Fruit fly (Drosophila melanogaster) whole organism, adult: ENCODE results near the gene Ns3.

Experiments
- CG11617 ChIP-seq: fragments of 200-800 bp; sonication (Bioruptor generic); optimal IDR thresholded peaks from 2 replicates; lab custom pipeline; 2017; ENCODE audit warnings: mild to moderate bottlenecking, missing biosample characterization, missing genetic modification reagents, missing genetic modification characterization
- CG12768 ChIP-seq: fragments of 200-800 bp; sonication (Bioruptor generic); optimal IDR thresholded peaks from 2 replicates; lab custom pipeline; 2017; ENCODE audit warnings: missing biosample characterization, missing genetic modification characterization, mild to moderate bottlenecking, moderate library complexity, missing genetic modification reagents
- CG14711 ChIP-seq: fragments of 200-800 bp; sonication (Bioruptor generic); optimal IDR thresholded peaks from 2 replicates; lab custom pipeline; 2018; ENCODE audit warnings: missing biosample characterization, mild to moderate bottlenecking, missing genetic modification characterization, moderate library complexity
- CG1620 ChIP-seq: fragments of 200-800 bp; sonication (Bioruptor generic); optimal IDR thresholded peaks from 2 replicates; lab custom pipeline; 2016; ENCODE audit warnings: missing biosample characterization, missing genetic modification characterization
- CG33017 ChIP-seq: fragments of 200-800 bp; sonication (Bioruptor generic); optimal IDR thresholded peaks from 2 replicates; lab custom pipeline; 2018; ENCODE audit warnings: missing biosample characterization, mild to moderate bottlenecking, missing genetic modification characterization, moderate library complexity
- CG5204 ChIP-seq: fragments of 200-800 bp; sonication (Bioruptor generic); optimal IDR thresholded peaks from 2 replicates; lab custom pipeline; 2016; ENCODE audit warnings: missing biosample characterization, missing genetic modification characterization
- CG7045 ChIP-seq: fragments of 200-800 bp; sonication (Bioruptor generic); optimal IDR thresholded peaks from 2 replicates; lab custom pipeline; 2017; ENCODE audit warnings: missing biosample characterization, mild to moderate bottlenecking, missing genetic modification characterization
- CG7101 ChIP-seq: fragments of 200-800 bp; sonication (Bioruptor generic); optimal IDR thresholded peaks from 2 replicates; lab custom pipeline; 2018; ENCODE audit warnings: missing biosample characterization, mild to moderate bottlenecking, missing genetic modification characterization, moderate library complexity
- Clk ChIP-seq: fragments of 200-800 bp; sonication (Bioruptor generic); optimal IDR thresholded peaks from 2 replicates; lab custom pipeline; 2017; ENCODE audit warnings: missing biosample characterization, missing genetic modification characterization
- Crg-1 ChIP-seq: fragments of 200-800 bp; sonication (Bioruptor generic); optimal IDR thresholded peaks from 2 replicates; lab custom pipeline; 2016; ENCODE audit warnings: missing biosample characterization, missing genetic modification characterization
- Hr96 ChIP-seq: fragments of 200-800 bp; sonication (Bioruptor generic); optimal IDR thresholded peaks from 2 replicates; lab custom pipeline; 2016; ENCODE audit warnings: missing biosample characterization, missing genetic modification characterization
- Mnt ChIP-seq: fragments of 200-800 bp; sonication (Bioruptor generic); optimal IDR thresholded peaks from 2 replicates; lab custom pipeline; 2016; ENCODE audit warnings: missing biosample characterization, mild to moderate bottlenecking, missing genetic modification characterization
- bab1 ChIP-seq: fragments of 200-800 bp; sonication (Bioruptor generic); optimal IDR thresholded peaks from 3 replicates; lab custom pipeline; 2019; ENCODE audit warnings: missing biosample characterization, mild to moderate bottlenecking, missing genetic modification characterization, moderate library complexity
- cic ChIP-seq: fragments of 200-800 bp; sonication (Bioruptor generic); optimal IDR thresholded peaks from 2 replicates; lab custom pipeline; 2017; ENCODE audit warnings: missing biosample characterization, mild to moderate bottlenecking, missing genetic modification characterization, moderate library complexity
- cnc ChIP-seq, 2 experiments: fragments of >200 bp; optimal IDR thresholded peaks; 2 replicates each; lab custom pipeline; 2017
- kay ChIP-seq: fragments of 200-800 bp; sonication (Bioruptor generic); peaks from one replicate; lab custom pipeline; 2016; ENCODE audit warnings: missing biosample characterization, missing genetic modification characterization, borderline replicate concordance
- ovo ChIP-seq: fragments of 200-800 bp; sonication (Bioruptor generic); optimal IDR thresholded peaks from 2 replicates; lab custom pipeline; 2016; ENCODE audit warnings: missing biosample characterization, missing genetic modification characterization
- pad ChIP-seq: fragments of 200-800 bp; sonication (Bioruptor generic); optimal IDR thresholded peaks from 3 replicates; lab custom pipeline; 2017; ENCODE audit warnings: missing biosample characterization, missing genetic modification characterization, mild to moderate bottlenecking, moderate library complexity, missing genetic modification reagents
- tj ChIP-seq: fragments of 200-800 bp; sonication (Bioruptor generic); optimal IDR thresholded peaks from 3 replicates; lab custom pipeline; 2017; ENCODE audit warnings: missing biosample characterization, mild to moderate bottlenecking, missing genetic modification characterization, moderate library complexity
- toe ChIP-seq: fragments of 200-800 bp; sonication (Bioruptor generic); optimal IDR thresholded peaks from 2 replicates; lab custom pipeline; 2016; ENCODE audit warnings: missing biosample characterization, missing genetic modification characterization

Gene Ns3

DNA sequence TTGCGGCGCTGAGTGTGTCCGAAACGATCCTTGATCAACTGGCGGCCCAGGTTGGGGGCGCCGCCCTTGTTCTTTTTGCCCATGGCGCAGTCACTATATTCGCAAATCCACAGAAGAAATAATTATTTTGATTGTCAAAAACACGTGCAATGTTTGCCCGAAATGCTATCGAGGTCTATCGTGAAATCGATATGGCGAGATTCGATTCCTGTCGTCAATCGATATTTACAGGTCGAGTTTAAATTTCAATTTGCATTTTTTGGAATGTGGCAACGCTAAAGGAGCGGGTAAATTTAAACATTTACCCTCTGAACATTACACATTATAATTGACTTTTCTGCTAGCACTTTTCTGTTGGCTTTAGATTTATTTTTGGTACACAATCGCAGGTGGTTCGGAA, at the start of gene Ns3:
Ns3 (minus strand) TSS at position 188 of the 400 bp plus-strand sequence.
- TF ChIP-seq Crg-1 (GFP tag; lab: Kevin White, UChicago): no peak
- TF ChIP-seq ovo: no peak
- peak; percentile 46 for TF ChIP-seq bab1 (GFP tag; lab: Kevin White, UChicago)
- TF ChIP-seq Mnt (GFP tag; lab: Kevin White, UChicago): peak; percentile 99

dm6 chrX:1512753-1513226, 48.8 kb upstream of the Ns3 start, which contains the start of gene CG14795:
Gene CG14795, minus strand, starts transcription at chrX:1512803.
- TF ChIP-seq CG12768 (GFP tag; lab: Kevin White, UChicago) (no peak), ovo (peak; percentile 7), CG7101 (tag; lab: Kevin White, UChicago) (peak; percentile 44), Hr96 (GFP tag; lab: Kevin White, UChicago) (no peak), CG7045 (GFP tag; lab: Kevin White, UChicago) (no peak), toe (GFP tag; lab: Kevin White, UChicago) (no peak), Mnt (GFP tag; lab: Kevin White, UChicago) (peak; percentile 82), CG1620 (GFP tag; lab: Kevin White, UChicago) (peak; percentile 0), Clk (no peak), cnc (optimal IDR thresholded peaks at IDR 0.05; lab: Kevin White, UChicago) (no peak), bab1 (GFP tag; lab: Kevin White, UChicago) (peak; percentile 83), Crg-1 (GFP tag; lab: Kevin White, UChicago) (no peak), CG33017 (no peak), CG14711 (tag; lab: Kevin White, UChicago) (peak; percentile 15), pad (GFP tag; lab: Kevin White, UChicago) (peak; percentile 23), cic (GFP tag; lab: Kevin White, UChicago) (peak; percentile 5), kay (GFP tag; lab: Kevin White, UChicago) (no peak)

DNA sequence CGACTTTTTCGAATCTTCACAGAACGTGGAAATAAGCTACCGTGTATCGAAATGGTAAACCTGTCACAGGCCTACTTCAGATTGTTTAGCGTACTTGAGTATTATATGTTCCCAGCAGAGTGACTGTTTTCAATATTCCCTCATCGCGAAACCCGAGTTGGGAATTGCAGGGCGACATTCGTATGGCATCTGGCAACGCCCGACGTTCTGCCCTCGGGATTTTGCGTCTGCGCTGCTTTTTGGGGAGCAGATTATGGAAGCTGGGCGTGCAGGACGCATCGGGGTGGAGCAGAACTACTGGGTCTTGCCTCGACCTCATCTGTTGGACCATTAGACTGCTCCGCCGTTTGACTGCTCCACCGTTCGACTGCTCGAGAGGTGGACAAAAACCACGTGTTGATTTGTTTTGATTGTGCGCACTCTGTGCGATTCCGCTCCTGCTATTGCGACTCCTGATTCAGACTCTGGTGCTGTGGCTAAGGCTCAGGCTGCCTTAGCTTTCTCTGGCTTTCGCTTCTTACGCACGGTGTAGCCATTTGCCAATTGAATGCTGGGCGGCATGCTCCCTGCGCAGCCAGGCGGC, 44.3 kb upstream of the Ns3 start:
- TF ChIP-seq CG7045 (GFP tag; lab: Kevin White, UChicago): peak; percentile 25
- no peak for TF ChIP-seq CG1620 (GFP tag; lab: Kevin White, UChicago)
- no peak for TF ChIP-seq Clk
- TF ChIP-seq CG5204 (GFP tag; lab: Kevin White, UChicago): peak; percentile 17
- no peak for TF ChIP-seq cnc (optimal IDR thresholded peaks at IDR 0.05; lab: Kevin White, UChicago)
- TF ChIP-seq CG7101 (tag; lab: Kevin White, UChicago): peak; percentile 7
- TF ChIP-seq pad (GFP tag; lab: Kevin White, UChicago): no peak
- TF ChIP-seq toe (GFP tag; lab: Kevin White, UChicago): no peak
- TF ChIP-seq Hr96 (GFP tag; lab: Kevin White, UChicago): peak; percentile 57
- TF ChIP-seq bab1 (GFP tag; lab: Kevin White, UChicago): no peak

- TF ChIP-seq pad (GFP tag; lab: Kevin White, UChicago): no peak
- no peak for TF ChIP-seq Mnt (GFP tag; lab: Kevin White, UChicago)
- TF ChIP-seq CG11617 (GFP tag; lab: Kevin White, UChicago): no peak
- TF ChIP-seq Crg-1 (GFP tag; lab: Kevin White, UChicago): no peak
- TF ChIP-seq bab1 (GFP tag; lab: Kevin White, UChicago): no peak
- no peak for TF ChIP-seq tj (GFP tag; lab: Kevin White, UChicago)
- no peak for TF ChIP-seq CG7045 (GFP tag; lab: Kevin White, UChicago)
- TF ChIP-seq CG12768 (GFP tag; lab: Kevin White, UChicago): no peak
- TF ChIP-seq ovo: no peak
- TF ChIP-seq toe (GFP tag; lab: Kevin White, UChicago): no peak
- TF ChIP-seq cic (GFP tag; lab: Kevin White, UChicago): no peak
These were observed 43.7 kb upstream of the Ns3 start, which contains the start of gene Nmdar2 for dm6 chrX:1507751-1508150. Gene Nmdar2, minus strand, starts transcription at chrX:1507809.

DNA sequence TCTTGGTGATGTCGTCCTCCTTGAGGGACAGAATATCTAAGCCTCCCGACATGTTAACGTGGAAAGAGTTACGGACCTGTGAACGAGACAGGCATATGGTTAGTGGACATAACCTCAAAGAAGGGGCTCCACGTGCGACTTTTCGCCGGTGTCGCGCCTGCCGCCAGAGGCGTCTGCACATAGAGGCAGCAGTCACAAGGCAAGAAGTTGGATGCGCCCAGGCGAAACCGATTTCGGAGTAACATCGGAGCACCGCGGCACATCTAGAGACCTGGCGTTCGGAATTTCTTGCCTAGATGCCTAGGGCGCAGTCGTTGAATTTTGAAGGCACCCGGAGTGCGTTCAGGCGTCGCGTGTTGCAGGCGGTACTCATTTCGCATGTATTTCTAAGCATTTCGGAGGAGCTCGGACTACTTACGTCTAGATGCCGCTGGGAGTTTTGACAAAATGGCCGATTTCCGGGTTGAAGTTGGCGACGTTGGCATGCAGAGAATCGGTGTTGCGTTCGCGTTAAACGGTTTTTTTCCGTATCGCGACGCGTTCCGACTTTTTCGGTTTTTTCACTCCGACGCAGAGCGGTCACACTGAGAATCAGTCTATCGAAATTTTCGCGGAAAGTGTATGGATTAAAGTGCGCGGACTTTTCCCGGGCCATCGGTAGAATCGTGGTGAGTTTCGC, 19.0 kb upstream of the Ns3 start, which contains the start of the genes sta and inc:
sta (minus strand) TSS at position 574 of the 679 bp plus-strand sequence.
inc (plus strand) TSS at position 640 of the 679 bp plus-strand sequence.
- TF ChIP-seq cic (GFP tag; lab: Kevin White, UChicago) (peak; percentile 24), Clk (peak; percentile 5), CG14711 (tag; lab: Kevin White, UChicago) (peak; percentile 70), bab1 (GFP tag; lab: Kevin White, UChicago) (peak; percentile 92), Hr96 (GFP tag; lab: Kevin White, UChicago) (peak; percentile 77), ovo (peak; percentile 61), CG1620 (GFP tag; lab: Kevin White, UChicago) (peak; percentile 75), CG5204 (GFP tag; lab: Kevin White, UChicago) (no peak), Mnt (GFP tag; lab: Kevin White, UChicago) (peak; percentile 95), Crg-1 (GFP tag; lab: Kevin White, UChicago) (peak; percentile 71), CG12768 (GFP tag; lab: Kevin White, UChicago) (no peak), cnc (optimal IDR thresholded peaks at IDR 0.05; lab: Kevin White, UChicago) (no peak), kay (GFP tag; lab: Kevin White, UChicago) (no peak), tj (GFP tag; lab: Kevin White, UChicago) (peak; percentile 62), CG33017 (peak; percentile 72), CG7045 (GFP tag; lab: Kevin White, UChicago) (peak; percentile 3), toe (GFP tag; lab: Kevin White, UChicago) (no peak), CG11617 (GFP tag; lab: Kevin White, UChicago) (peak; percentile 75), pad (GFP tag; lab: Kevin White, UChicago) (peak; percentile 76), CG7101 (tag; lab: Kevin White, UChicago) (peak; percentile 89)
